Worm (Caenorhabditis elegans) whole organism, L4/young adult: ENCODE results near the gene R06F6.14.

ENCODE experiments used
- W03F9.2 ChIP-seq: fragments of 150-350 bp; optimal IDR thresholded peaks from 2 replicates; lab custom pipeline; 2014; ENCODE audit warnings: missing biosample characterization, missing genetic modification characterization
- dao-5 ChIP-seq: sonication (generic microtip); optimal IDR thresholded peaks from 2 replicates; lab custom pipeline; 2016; ENCODE audit warnings: missing genotype, missing genetic modification characterization, moderate library complexity, missing compliant biosample characterization
- him-1 ChIP-seq: sonication (generic microtip); optimal IDR thresholded peaks from 2 replicates; lab custom pipeline; 2016; ENCODE audit warnings: missing genotype, missing genetic modification reagents, missing genetic modification characterization, missing compliant biosample characterization

DNA sequence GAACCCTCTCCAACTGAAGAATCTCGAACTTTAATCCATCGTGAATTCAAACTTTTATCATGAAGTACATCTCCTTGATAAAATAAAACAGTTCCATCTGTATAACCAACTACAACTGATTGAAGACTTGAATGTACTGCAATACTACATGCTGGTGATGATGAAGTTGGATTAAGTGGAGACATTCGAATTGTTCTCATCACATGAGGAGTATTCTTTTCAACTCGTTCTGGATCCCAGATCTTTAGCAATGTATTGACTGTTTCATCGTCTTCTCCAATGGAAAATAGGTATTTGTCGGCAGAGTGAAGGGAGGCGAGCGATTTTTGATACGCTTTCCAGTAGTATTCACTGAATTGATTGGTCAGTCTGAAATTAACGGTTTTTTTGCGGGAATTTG is 16.5 kb upstream of the R06F6.14 start:
- TF ChIP-seq him-1 (tag; lab: Kevin White, UChicago) (no peak), W03F9.2 (tag; lab: Kevin White, UChicago) (no peak), dao-5 (no peak)
